Worm (Caenorhabditis elegans): ENCODE results near the gene F46C5.9.

The F46C5.9 gene

DNA sequence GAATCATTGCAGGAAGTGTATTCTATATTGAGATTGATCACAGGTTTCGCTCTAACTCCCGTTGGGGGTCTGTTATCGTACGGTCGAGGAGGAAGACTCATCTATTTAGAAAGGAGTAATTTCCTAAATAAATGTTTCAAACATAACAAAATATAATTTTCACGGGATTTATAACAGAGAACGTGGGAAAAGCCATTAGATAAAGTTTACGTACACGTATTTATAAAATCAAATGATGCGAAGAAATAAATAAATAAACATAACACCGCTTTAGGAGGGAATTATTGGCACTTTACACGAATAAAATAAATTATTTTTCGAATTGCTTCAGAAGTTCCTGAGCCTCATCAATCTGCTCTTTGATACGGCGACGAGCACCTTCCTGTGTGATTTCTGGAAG, 2.0 kb downstream of the F46C5.9 start, which contains the start of gene F07H5.10:
Gene F07H5.10 (minus strand): TSS at position 101 of the 400 bp plus-strand sequence.
- TF ChIP-seq med-1 (GFP tag; optimal IDR thresholded peaks at IDR 0.05; ENCODE audit: insufficient read depth) (no peak), cog-1 (tag; optimal IDR thresholded peaks at IDR 0.05) (no peak), tab-1 (GFP tag; IDR thresholded peaks at IDR 0.05) (no peak), T22C8.4 (GFP tag; IDR thresholded peaks at IDR 0.05) (no peak), ztf-23 (GFP tag; IDR thresholded peaks at IDR 0.05) (no peak), klf-2 (GFP tag; conservative IDR thresholded peaks at IDR 0.05) (no peak), ref-1 (GFP tag; conservative IDR thresholded peaks at IDR 0.05) (no peak), flt-1 (GFP tag; IDR thresholded peaks at IDR 0.05) (no peak), ztf-29 (GFP tag; IDR thresholded peaks at IDR 0.05) (no peak)

DNA sequence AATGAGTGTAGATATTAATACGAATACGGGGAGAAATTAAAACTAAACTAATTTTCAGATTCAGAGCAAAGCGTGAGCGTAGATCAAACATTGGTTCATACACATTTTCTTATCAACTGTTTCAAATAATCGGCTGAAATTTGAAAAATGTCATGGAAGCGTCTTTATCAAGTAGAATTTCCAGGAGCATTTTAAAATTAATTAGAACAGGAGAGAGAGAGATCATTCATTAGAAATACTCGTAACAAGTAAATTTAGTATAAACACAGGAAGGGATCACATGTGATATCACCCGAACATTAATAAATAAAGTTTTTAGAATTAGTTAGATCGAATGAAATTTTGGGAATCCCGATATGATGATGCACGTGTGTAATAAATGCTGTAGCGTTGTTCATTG, 3.6 kb downstream of the F46C5.9 start, which contains the start of gene pho-13:
Gene pho-13 (minus strand): TSS at position 101 of the 400 bp plus-strand sequence.
- TF ChIP-seq med-1 (GFP tag; optimal IDR thresholded peaks at IDR 0.05; ENCODE audit: insufficient read depth) = no peak
- TF ChIP-seq flt-1 (GFP tag; IDR thresholded peaks at IDR 0.05) = no peak
- no peak for TF ChIP-seq tab-1 (GFP tag; IDR thresholded peaks at IDR 0.05)
- no peak for TF ChIP-seq ztf-29 (GFP tag; IDR thresholded peaks at IDR 0.05)
- no peak for TF ChIP-seq cog-1 (tag; optimal IDR thresholded peaks at IDR 0.05)
- no peak for TF ChIP-seq klf-2 (GFP tag; conservative IDR thresholded peaks at IDR 0.05)
- TF ChIP-seq T22C8.4 (GFP tag; IDR thresholded peaks at IDR 0.05) = no peak
- no peak for TF ChIP-seq ztf-23 (GFP tag; IDR thresholded peaks at IDR 0.05)
- TF ChIP-seq ref-1 (GFP tag; conservative IDR thresholded peaks at IDR 0.05) = no peak

DNA sequence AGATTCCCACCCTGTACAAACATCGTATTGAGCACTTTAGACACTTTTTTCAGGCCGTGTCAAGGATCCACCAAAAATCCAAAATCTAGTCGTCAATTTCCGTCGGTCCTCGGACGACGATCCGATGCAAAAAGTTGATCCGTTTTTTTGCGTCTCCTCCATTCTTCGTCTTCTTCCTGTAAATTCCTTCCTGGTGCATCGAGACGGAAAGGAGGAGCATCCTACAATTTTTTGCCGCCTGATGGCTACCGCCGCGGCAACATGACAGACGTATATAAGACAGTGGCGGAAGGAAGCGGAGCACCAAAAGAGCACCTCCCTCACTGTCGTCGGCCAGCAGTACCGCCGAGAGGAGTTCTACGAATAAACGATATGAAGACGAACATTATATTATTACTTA, 9.7 kb downstream of the F46C5.9 start, which contains the start of gene appg-2:
Gene appg-2 (plus strand): TSS at position 301 of the 400 bp plus-strand sequence.
- TF ChIP-seq flt-1 (GFP tag; IDR thresholded peaks at IDR 0.05) = no peak
- no peak for TF ChIP-seq tab-1 (GFP tag; IDR thresholded peaks at IDR 0.05)
- no peak for TF ChIP-seq ref-1 (GFP tag; conservative IDR thresholded peaks at IDR 0.05)

DNA sequence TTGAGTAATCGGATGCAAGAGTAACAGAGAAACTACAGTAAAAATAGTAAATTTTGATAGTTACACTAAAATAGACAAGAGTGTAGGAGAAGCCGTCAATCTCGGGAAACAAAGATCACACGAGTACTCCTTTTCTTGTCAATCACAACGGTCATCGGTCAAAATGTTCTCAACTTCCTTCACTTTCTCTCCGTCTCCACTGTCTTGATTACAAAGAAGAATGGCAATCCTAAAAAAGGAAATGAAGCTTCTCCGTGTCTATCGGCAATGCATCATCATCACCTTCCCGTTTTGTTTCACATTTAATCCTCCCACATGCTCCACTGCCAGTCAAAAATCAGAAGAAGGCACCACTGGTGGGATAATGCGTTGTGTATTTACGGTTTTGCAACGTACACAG, 10.8 kb downstream of the F46C5.9 start:
- TF ChIP-seq klf-2 (GFP tag; conservative IDR thresholded peaks at IDR 0.05) (no peak), flt-1 (GFP tag; IDR thresholded peaks at IDR 0.05) (no peak), ref-1 (GFP tag; conservative IDR thresholded peaks at IDR 0.05) (no peak), tab-1 (GFP tag; IDR thresholded peaks at IDR 0.05) (no peak), T22C8.4 (GFP tag; IDR thresholded peaks at IDR 0.05) (no peak), med-1 (GFP tag; optimal IDR thresholded peaks at IDR 0.05; ENCODE audit: insufficient read depth) (no peak), ztf-29 (GFP tag; IDR thresholded peaks at IDR 0.05) (no peak), cog-1 (tag; optimal IDR thresholded peaks at IDR 0.05) (no peak), ztf-23 (GFP tag; IDR thresholded peaks at IDR 0.05) (no peak)

DNA sequence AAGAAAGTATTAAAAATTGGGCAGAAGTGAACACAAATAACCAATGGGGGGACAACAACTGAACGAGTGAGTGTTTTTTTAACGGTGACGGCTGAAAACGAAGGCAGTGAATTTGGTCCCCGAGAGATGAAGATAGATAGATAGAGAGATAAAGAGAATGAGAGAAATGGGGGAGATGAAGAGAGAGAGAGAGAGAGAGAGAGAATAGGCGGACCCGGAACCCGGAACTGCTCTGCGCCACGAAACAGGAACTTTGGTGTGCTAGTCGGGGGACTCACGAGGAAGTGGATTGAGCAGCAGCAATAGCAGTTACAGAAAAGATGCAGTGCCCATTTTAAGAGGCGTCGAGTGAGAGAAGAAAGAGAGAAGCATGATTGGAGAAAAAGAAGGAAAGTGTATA, 14.1 kb downstream of the F46C5.9 start:
- TF ChIP-seq flt-1 (GFP tag; IDR thresholded peaks at IDR 0.05) = no peak
- no peak for TF ChIP-seq ref-1 (GFP tag; conservative IDR thresholded peaks at IDR 0.05)
- no peak for TF ChIP-seq med-1 (GFP tag; optimal IDR thresholded peaks at IDR 0.05; ENCODE audit: insufficient read depth)
- no peak for TF ChIP-seq ztf-29 (GFP tag; IDR thresholded peaks at IDR 0.05)
- no peak for TF ChIP-seq cog-1 (tag; optimal IDR thresholded peaks at IDR 0.05)
- no peak for TF ChIP-seq klf-2 (GFP tag; conservative IDR thresholded peaks at IDR 0.05)
- no peak for TF ChIP-seq T22C8.4 (GFP tag; IDR thresholded peaks at IDR 0.05)
- no peak for TF ChIP-seq tab-1 (GFP tag; IDR thresholded peaks at IDR 0.05)

DNA sequence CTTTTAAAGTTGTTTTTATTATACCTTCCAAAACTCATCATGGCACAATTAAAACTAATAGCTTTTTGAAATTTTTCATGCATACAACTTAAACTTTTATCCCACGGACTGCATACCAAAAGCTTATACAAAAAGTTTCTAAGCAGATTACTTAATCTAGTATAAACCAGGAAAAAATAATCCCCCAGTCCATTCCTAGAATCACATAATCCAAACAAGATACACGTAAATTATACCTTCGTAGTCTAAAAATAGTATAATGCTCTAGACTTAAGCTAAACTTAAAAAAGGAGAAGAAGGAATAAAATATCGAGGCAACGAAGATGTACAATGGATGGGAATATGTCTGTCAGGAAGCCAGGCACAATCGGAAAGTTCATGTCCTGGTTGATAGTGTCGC, 15.3 kb downstream of the F46C5.9 start:
- no peak for TF ChIP-seq tab-1 (GFP tag; IDR thresholded peaks at IDR 0.05)
- no peak for TF ChIP-seq ztf-29 (GFP tag; IDR thresholded peaks at IDR 0.05)
- TF ChIP-seq med-1 (GFP tag; optimal IDR thresholded peaks at IDR 0.05; ENCODE audit: insufficient read depth) = no peak
- no peak for TF ChIP-seq T22C8.4 (GFP tag; IDR thresholded peaks at IDR 0.05)
- TF ChIP-seq ref-1 (GFP tag; conservative IDR thresholded peaks at IDR 0.05) = no peak
- no peak for TF ChIP-seq cog-1 (tag; optimal IDR thresholded peaks at IDR 0.05)
- no peak for TF ChIP-seq flt-1 (GFP tag; IDR thresholded peaks at IDR 0.05)
- TF ChIP-seq klf-2 (GFP tag; conservative IDR thresholded peaks at IDR 0.05) = no peak
- TF ChIP-seq ztf-23 (GFP tag; IDR thresholded peaks at IDR 0.05) = no peak

DNA sequence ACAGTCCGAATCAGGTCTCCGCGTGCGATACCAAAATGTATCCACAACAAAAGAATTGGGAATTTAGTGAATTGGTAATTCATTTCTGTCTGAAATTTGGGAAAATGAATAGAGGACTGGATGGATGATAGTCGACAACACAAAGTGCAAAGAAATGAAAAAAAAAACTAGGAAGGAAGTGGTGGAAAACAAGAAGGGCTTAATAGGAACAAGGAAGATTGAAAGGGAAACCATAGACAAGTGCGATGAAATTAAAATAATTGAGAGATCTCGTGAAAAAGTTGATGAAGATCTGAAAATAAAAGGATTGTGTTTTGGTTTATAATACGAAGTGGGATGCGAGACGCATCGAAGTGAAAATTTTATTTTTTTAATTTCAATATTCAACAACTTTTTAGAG, 16.5 kb downstream of the F46C5.9 start, which contains the start of gene F07H5.7:
Gene F07H5.7 (minus strand): TSS at position 101 of the 400 bp plus-strand sequence.
- TF ChIP-seq ref-1 (GFP tag; conservative IDR thresholded peaks at IDR 0.05) (no peak), T22C8.4 (GFP tag; IDR thresholded peaks at IDR 0.05) (no peak), med-1 (GFP tag; optimal IDR thresholded peaks at IDR 0.05; ENCODE audit: insufficient read depth) (no peak), klf-2 (GFP tag; conservative IDR thresholded peaks at IDR 0.05) (no peak), cog-1 (tag; optimal IDR thresholded peaks at IDR 0.05) (no peak), tab-1 (GFP tag; IDR thresholded peaks at IDR 0.05) (no peak), ztf-23 (GFP tag; IDR thresholded peaks at IDR 0.05) (no peak), flt-1 (GFP tag; IDR thresholded peaks at IDR 0.05) (no peak), ztf-29 (GFP tag; IDR thresholded peaks at IDR 0.05) (no peak)

DNA sequence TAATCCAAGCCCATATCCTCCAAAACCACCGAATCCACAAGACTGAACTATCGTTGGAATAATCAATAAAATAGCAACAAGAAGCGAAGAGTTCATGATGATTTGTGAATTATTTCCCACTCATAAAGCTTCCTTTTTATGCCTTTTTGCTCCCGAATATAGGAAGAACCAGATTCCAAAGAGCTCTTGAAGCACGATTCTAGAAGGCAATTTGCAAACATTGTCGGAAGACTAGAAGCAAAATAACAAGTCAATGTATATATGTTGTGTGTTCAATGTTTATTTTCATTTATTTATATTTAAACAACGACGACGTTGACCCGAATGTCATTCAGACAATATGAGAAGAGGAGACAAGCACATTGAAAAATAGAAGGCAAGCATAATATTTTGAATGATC, 17.9 kb downstream of the F46C5.9 start, which contains the start of gene idpa-2:
Gene idpa-2 (minus strand): TSS at position 101 of the 400 bp plus-strand sequence.
- TF ChIP-seq cog-1 (tag; optimal IDR thresholded peaks at IDR 0.05) = no peak
- no peak for TF ChIP-seq ztf-23 (GFP tag; IDR thresholded peaks at IDR 0.05)
- TF ChIP-seq tab-1 (GFP tag; IDR thresholded peaks at IDR 0.05) = no peak
- no peak for TF ChIP-seq klf-2 (GFP tag; conservative IDR thresholded peaks at IDR 0.05)
- TF ChIP-seq flt-1 (GFP tag; IDR thresholded peaks at IDR 0.05) = no peak
- TF ChIP-seq ztf-29 (GFP tag; IDR thresholded peaks at IDR 0.05) = no peak
- TF ChIP-seq T22C8.4 (GFP tag; IDR thresholded peaks at IDR 0.05) = no peak
- no peak for TF ChIP-seq ref-1 (GFP tag; conservative IDR thresholded peaks at IDR 0.05)

DNA sequence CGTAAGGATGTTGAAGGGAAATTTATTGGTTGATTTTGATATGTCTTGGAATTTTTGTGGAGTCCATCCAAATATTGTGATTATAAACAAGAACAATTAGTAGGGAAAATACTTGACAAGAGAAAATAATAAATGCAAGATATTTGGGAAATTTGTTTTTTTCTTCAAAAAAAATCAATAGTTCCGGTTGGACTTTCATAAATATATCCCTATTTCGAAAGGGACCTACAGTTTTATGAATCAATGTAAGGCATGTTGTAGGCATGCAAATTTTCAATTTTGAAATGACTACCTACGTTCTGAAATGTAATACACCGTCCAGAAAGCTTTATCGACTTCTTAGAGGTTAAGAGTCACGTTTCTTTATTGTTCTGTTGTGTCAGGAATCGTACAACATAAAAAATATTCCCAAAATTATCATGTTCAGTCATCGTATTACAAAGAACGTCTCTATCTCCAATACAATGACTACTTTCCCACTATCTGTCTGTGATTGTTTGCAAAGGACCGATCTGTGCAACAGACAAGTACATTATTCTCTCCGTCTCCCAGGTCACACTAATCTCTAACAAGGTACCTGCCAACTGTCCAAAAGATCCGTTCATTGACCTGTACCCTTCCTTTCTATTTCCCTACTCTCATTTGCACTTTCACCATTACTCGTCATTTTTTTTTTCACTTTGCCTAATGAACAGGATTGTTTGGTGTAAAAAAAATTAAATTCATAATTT, 20.5 kb downstream of the F46C5.9 start, which contains the start of gene F07H5.13:
Gene F07H5.13 (plus strand): TSS at position 730 of the 731 bp plus-strand sequence.
- no peak for TF ChIP-seq klf-2 (GFP tag; conservative IDR thresholded peaks at IDR 0.05)
- TF ChIP-seq ref-1 (GFP tag; conservative IDR thresholded peaks at IDR 0.05) = no peak
- no peak for TF ChIP-seq tab-1 (GFP tag; IDR thresholded peaks at IDR 0.05)
- no peak for TF ChIP-seq ztf-29 (GFP tag; IDR thresholded peaks at IDR 0.05)
- TF ChIP-seq T22C8.4 (GFP tag; IDR thresholded peaks at IDR 0.05) = no peak
- 0 out of 2 replicates have a peak, but pooled peaks have one; percentile 41 for TF ChIP-seq ztf-23 (GFP tag; IDR thresholded peaks at IDR 0.05)
- no peak for TF ChIP-seq cog-1 (tag; optimal IDR thresholded peaks at IDR 0.05)
- 0 out of 2 replicates have a peak, but pooled peaks have one; percentile 56 for TF ChIP-seq flt-1 (GFP tag; IDR thresholded peaks at IDR 0.05)
- TF ChIP-seq med-1 (GFP tag; optimal IDR thresholded peaks at IDR 0.05; ENCODE audit: insufficient read depth) = no peak

Data from whole organism, midembryonic.